Fruit fly (Drosophila melanogaster) whole organism, pupa: ENCODE measurements around the gene Chrac-16.
A peak's percentile ranks its signal among the peaks of the same experiment; 100 is the strongest.

Source experiments
- CG15710 ChIP-seq: fragments of 200-800 bp; sonication (Bioruptor generic); optimal IDR thresholded peaks from 2 replicates; lab custom pipeline; 2018; ENCODE audit warnings: missing biosample characterization, mild to moderate bottlenecking, missing genetic modification characterization, moderate library complexity
- CG17806 ChIP-seq: fragments of 200-800 bp; sonication (Bioruptor generic); optimal IDR thresholded peaks from 2 replicates; lab custom pipeline; 2018; ENCODE audit warnings: missing biosample characterization, mild to moderate bottlenecking, missing genetic modification characterization, moderate library complexity

- TF ChIP-seq CG17806 (tag; lab: Kevin White, UChicago) (peak; percentile 52), CG15710 (peak; percentile 59)
Observed at dm6 chrX:11999974-12000618, 17.7 kb downstream of the Chrac-16 start.
